Fruit fly (Drosophila melanogaster) whole organism, embryonic: ENCODE measurements around the gene PNKP.
A peak's percentile ranks its signal among the peaks of the same experiment; 100 is the strongest.

Experiments
- Bdp1 ChIP-seq: fragments of 200-800 bp; sonication (Bioruptor generic); optimal IDR thresholded peaks from 3 replicates; lab custom pipeline; 2016; ENCODE audit warnings: missing biosample characterization, missing genetic modification characterization
- CG10321 ChIP-seq: fragments of 200-800 bp; sonication (Bioruptor generic); IDR thresholded peaks from 2 replicates; pipeline ENCODE4 v1.3.6; 2022; ENCODE audit warnings: missing biosample characterization, missing genetic modification characterization
- CG10565 ChIP-seq: fragments of 200-800 bp; sonication (Bioruptor generic); optimal IDR thresholded peaks from 3 replicates; lab custom pipeline; 2016; ENCODE audit warnings: missing biosample characterization, mild to moderate bottlenecking, missing genetic modification characterization
- CG11247 ChIP-seq: fragments of 200-800 bp; sonication (Bioruptor generic); IDR thresholded peaks from 2 replicates; pipeline ENCODE4 v1.3.6; 2022; ENCODE audit warnings: missing biosample characterization, missing genetic modification characterization
- CG12219 ChIP-seq: fragments of 200-800 bp; sonication (Bioruptor generic); optimal IDR thresholded peaks from 3 replicates; lab custom pipeline; 2018; ENCODE audit warnings: missing biosample characterization, mild to moderate bottlenecking, missing genetic modification characterization
- CG12744 ChIP-seq: fragments of 200-800 bp; sonication (Bioruptor generic); optimal IDR thresholded peaks from 2 replicates; lab custom pipeline; 2016; ENCODE audit warnings: missing biosample characterization, missing genetic modification characterization
- CG30403 ChIP-seq: fragments of 200-800 bp; sonication (Bioruptor generic); optimal IDR thresholded peaks from 3 replicates; lab custom pipeline; 2016; ENCODE audit warnings: missing biosample characterization, missing genetic modification characterization
- CG32532 ChIP-seq: fragments of 200-800 bp; sonication (Bioruptor generic); IDR thresholded peaks from 2 replicates; pipeline ENCODE4 v1.3.6; 2022; ENCODE audit warnings: missing biosample characterization, missing genetic modification characterization
- CG3407 ChIP-seq: fragments of 200-800 bp; sonication (Bioruptor generic); optimal IDR thresholded peaks from 2 replicates; lab custom pipeline; 2018; ENCODE audit warnings: missing biosample characterization, mild to moderate bottlenecking, missing genetic modification characterization
- CG4328 ChIP-seq: fragments of 200-800 bp; sonication (Bioruptor generic); optimal IDR thresholded peaks from 3 replicates; lab custom pipeline; 2017; ENCODE audit warnings: missing biosample characterization, missing genetic modification reagents, missing genetic modification characterization
- CG43689 ChIP-seq: fragments of 200-800 bp; sonication (Bioruptor generic); IDR thresholded peaks from 2 replicates; pipeline ENCODE4 v1.3.6; 2022; ENCODE audit warnings: missing biosample characterization, missing genetic modification characterization
- CG5245 ChIP-seq: fragments of 200-800 bp; sonication (Bioruptor generic); optimal IDR thresholded peaks from 3 replicates; lab custom pipeline; 2016; ENCODE audit warnings: missing biosample characterization, missing genetic modification characterization
- CG8388 ChIP-seq: fragments of 200-800 bp; sonication (Bioruptor generic); optimal IDR thresholded peaks from 2 replicates; lab custom pipeline; 2019; ENCODE audit warnings: missing biosample characterization, mild to moderate bottlenecking, missing genetic modification characterization, moderate library complexity
- CG8924 ChIP-seq: fragments of 200-800 bp; optimal IDR thresholded peaks from 3 replicates; lab custom pipeline; 2019; ENCODE audit warnings: missing biosample characterization, mild to moderate bottlenecking, missing genetic modification characterization, moderate library complexity
- CHES-1-like ChIP-seq: fragments of 200-800 bp; sonication (Bioruptor generic); optimal IDR thresholded peaks from 2 replicates; lab custom pipeline; 2016; ENCODE audit warnings: missing biosample characterization, missing genetic modification characterization
- CkIIα-i1 ChIP-seq: fragments of 200-800 bp; sonication (Bioruptor generic); IDR thresholded peaks from 2 replicates; pipeline ENCODE4 v1.3.6; 2022; ENCODE audit warnings: missing biosample characterization, missing genetic modification characterization
- Dek ChIP-seq: fragments of 200-800 bp; sonication (Bioruptor generic); optimal IDR thresholded peaks from 3 replicates; lab custom pipeline; 2019; ENCODE audit warnings: missing biosample characterization, mild to moderate bottlenecking, missing genetic modification characterization, moderate library complexity
- Dp ChIP-seq: fragments of 200-800 bp; sonication (Bioruptor generic); optimal IDR thresholded peaks from 2 replicates; lab custom pipeline; 2018; ENCODE audit warnings: missing biosample characterization, mild to moderate bottlenecking, missing genetic modification characterization, moderate library complexity
- Drgx ChIP-seq: fragments of 200-800 bp; sonication (Bioruptor generic); IDR thresholded peaks from 2 replicates; pipeline ENCODE4 v1.3.6; 2022; ENCODE audit warnings: missing biosample characterization, missing genetic modification characterization
- Ets65A ChIP-seq: fragments of 200-800 bp; sonication (Bioruptor generic); peaks from one replicate; lab custom pipeline; 2016; ENCODE audit warnings: missing biosample characterization, missing genetic modification characterization
- Ets97D ChIP-seq: fragments of 200-800 bp; sonication (Bioruptor generic); optimal IDR thresholded peaks from 3 replicates; lab custom pipeline; 2016; ENCODE audit warnings: missing biosample characterization, missing genetic modification characterization
- GATAe ChIP-seq: fragments of 200-800 bp; sonication (Bioruptor generic); conservative IDR thresholded peaks from 2 replicates; pipeline ENCODE4 v1.3.6; 2022; ENCODE audit warnings: missing biosample characterization, missing genetic modification characterization
- H2.0 ChIP-seq: fragments of 200-800 bp; sonication (Bioruptor generic); IDR thresholded peaks from 2 replicates; pipeline ENCODE4 v1.3.6; 2022; ENCODE audit warnings: missing biosample characterization, missing genetic modification characterization
- Jarid2 ChIP-seq: fragments of 200-800 bp; sonication (Bioruptor generic); optimal IDR thresholded peaks from 3 replicates; lab custom pipeline; 2017; ENCODE audit warnings: mild to moderate bottlenecking, missing biosample characterization, missing genetic modification reagents, missing genetic modification characterization
- MESR4 ChIP-seq: fragments of 200-800 bp; sonication (Bioruptor generic); optimal IDR thresholded peaks from 2 replicates; lab custom pipeline; 2018; ENCODE audit warnings: missing biosample characterization, mild to moderate bottlenecking, missing genetic modification characterization, moderate library complexity
- Meics ChIP-seq: fragments of 200-800 bp; sonication (Bioruptor generic); optimal IDR thresholded peaks from 2 replicates; lab custom pipeline; 2017; ENCODE audit warnings: missing biosample characterization, mild to moderate bottlenecking, missing genetic modification characterization
- Opbp ChIP-seq: fragments of 200-800 bp; sonication (Bioruptor generic); IDR thresholded peaks from 3 replicates; pipeline ENCODE4 v1.3.6; 2022; ENCODE audit warnings: missing biosample characterization, missing genetic modification characterization; ENCODE audit not compliant: partially characterized antibody
- Pdp1 ChIP-seq, 2 experiments: fragments of 200-800 bp; sonication (Bioruptor generic); optimal IDR thresholded peaks; 3 replicates each; lab custom pipeline; 2016; ENCODE audit warnings: missing biosample characterization in 2 of 2, missing genetic modification characterization in 2 of 2, mild to moderate bottlenecking in 1 of 2, moderate library complexity in 1 of 2
- Rfx ChIP-seq: fragments of 200-800 bp; sonication (Bioruptor generic); IDR thresholded peaks from 2 replicates; pipeline ENCODE4 v1.3.6; 2022; ENCODE audit warnings: missing biosample characterization, missing genetic modification characterization
- Xbp1 ChIP-seq: fragments of 200-800 bp; sonication (Bioruptor generic); optimal IDR thresholded peaks from 3 replicates; lab custom pipeline; 2016; ENCODE audit warnings: missing biosample characterization, mild to moderate bottlenecking, missing genetic modification characterization
- chif ChIP-seq, 2 experiments: fragments of 200-800 bp; sonication (Bioruptor generic); optimal IDR thresholded peaks; 3 replicates each; lab custom pipeline; 2016; ENCODE audit warnings: missing biosample characterization in 2 of 2, missing genetic modification characterization in 2 of 2
- da ChIP-seq: fragments of 200-800 bp; sonication (Bioruptor generic); optimal IDR thresholded peaks from 2 replicates; lab custom pipeline; 2016; ENCODE audit warnings: missing biosample characterization, missing genetic modification characterization
- en ChIP-seq: fragments of 200-800 bp; sonication (Bioruptor generic); optimal IDR thresholded peaks from 2 replicates; lab custom pipeline; 2016; ENCODE audit warnings: missing biosample characterization, missing genetic modification characterization
- fd102C ChIP-seq: fragments of 200-800 bp; sonication (Bioruptor generic); optimal IDR thresholded peaks from 2 replicates; lab custom pipeline; 2018; ENCODE audit warnings: missing biosample characterization, mild to moderate bottlenecking, missing genetic modification characterization, moderate library complexity
- gem ChIP-seq: fragments of 200-800 bp; sonication (Bioruptor generic); optimal IDR thresholded peaks from 2 replicates; lab custom pipeline; 2019; ENCODE audit warnings: missing biosample characterization, mild to moderate bottlenecking, missing genetic modification characterization, moderate library complexity
- grau ChIP-seq: fragments of 200-800 bp; optimal IDR thresholded peaks from 3 replicates; lab custom pipeline; 2019; ENCODE audit warnings: missing biosample characterization, mild to moderate bottlenecking, missing genetic modification characterization, moderate library complexity
- her ChIP-seq: fragments of 200-800 bp; sonication (Bioruptor generic); optimal IDR thresholded peaks from 2 replicates; lab custom pipeline; 2016; ENCODE audit warnings: missing biosample characterization, missing genetic modification characterization
- lola ChIP-seq, 3 experiments: fragments of >200 bp in 2 of 3; fragments of 200-800 bp in 1 of 3; sonication (Bioruptor generic) in 1 of 3; optimal IDR thresholded peaks; 2 replicates each; lab custom pipeline; 2017 to 2019; ENCODE audit warnings: missing biosample characterization in 3 of 3, missing genetic modification characterization in 3 of 3, mild to moderate bottlenecking in 1 of 3, moderate library complexity in 1 of 3
- maf-S ChIP-seq: fragments of 200-800 bp; sonication (Bioruptor generic); optimal IDR thresholded peaks from 2 replicates; lab custom pipeline; 2016; ENCODE audit warnings: missing biosample characterization, missing genetic modification characterization
- peb ChIP-seq: fragments of 200-800 bp; sonication (Bioruptor generic); IDR thresholded peaks from 2 replicates; pipeline ENCODE4 v1.3.6; 2022; ENCODE audit warnings: missing biosample characterization, missing genetic modification characterization
- pho ChIP-seq: fragments of 200-800 bp; sonication (Bioruptor generic); optimal IDR thresholded peaks from 2 replicates; lab custom pipeline; 2016; ENCODE audit warnings: missing biosample characterization, missing genetic modification characterization
- psq ChIP-seq: fragments of 200-800 bp; sonication (Bioruptor generic); optimal IDR thresholded peaks from 2 replicates; lab custom pipeline; 2017; ENCODE audit warnings: missing biosample characterization, missing genetic modification characterization
- repo ChIP-seq: fragments of 200-800 bp; sonication (Bioruptor generic); optimal IDR thresholded peaks from 2 replicates; lab custom pipeline; 2016; ENCODE audit warnings: missing biosample characterization, missing genetic modification characterization
- rib ChIP-seq: fragments of 200-800 bp; sonication (Bioruptor generic); IDR thresholded peaks from 2 replicates; pipeline ENCODE4 v1.3.6; 2022; ENCODE audit warnings: missing biosample characterization, missing genetic modification characterization
- sd ChIP-seq: fragments of 200-800 bp; sonication (Bioruptor generic); optimal IDR thresholded peaks from 3 replicates; lab custom pipeline; 2018; ENCODE audit warnings: missing biosample characterization, mild to moderate bottlenecking, missing genetic modification characterization, moderate library complexity
- sug ChIP-seq: fragments of 200-800 bp; optimal IDR thresholded peaks from 2 replicates; lab custom pipeline; 2019; ENCODE audit warnings: missing biosample characterization, mild to moderate bottlenecking, missing genetic modification characterization, moderate library complexity
- tin ChIP-seq: fragments of 200-800 bp; sonication (Bioruptor generic); optimal IDR thresholded peaks from 3 replicates; lab custom pipeline; 2016; ENCODE audit warnings: missing biosample characterization, missing genetic modification characterization
- vvl ChIP-seq: fragments of 200-800 bp; sonication (Bioruptor generic); IDR thresholded peaks from 2 replicates; pipeline ENCODE4 v1.3.6; 2022; ENCODE audit warnings: missing biosample characterization, missing genetic modification characterization
- wdn ChIP-seq: fragments of 200-800 bp; sonication (Bioruptor generic); IDR thresholded peaks from 2 replicates; pipeline ENCODE4 v1.3.6; 2022; ENCODE audit warnings: missing biosample characterization, missing genetic modification characterization
- wek ChIP-seq: fragments of 200-800 bp; sonication (Bioruptor generic); optimal IDR thresholded peaks from 3 replicates; lab custom pipeline; 2018; ENCODE audit warnings: missing biosample characterization, mild to moderate bottlenecking, missing genetic modification characterization, moderate library complexity

The PNKP gene

DNA sequence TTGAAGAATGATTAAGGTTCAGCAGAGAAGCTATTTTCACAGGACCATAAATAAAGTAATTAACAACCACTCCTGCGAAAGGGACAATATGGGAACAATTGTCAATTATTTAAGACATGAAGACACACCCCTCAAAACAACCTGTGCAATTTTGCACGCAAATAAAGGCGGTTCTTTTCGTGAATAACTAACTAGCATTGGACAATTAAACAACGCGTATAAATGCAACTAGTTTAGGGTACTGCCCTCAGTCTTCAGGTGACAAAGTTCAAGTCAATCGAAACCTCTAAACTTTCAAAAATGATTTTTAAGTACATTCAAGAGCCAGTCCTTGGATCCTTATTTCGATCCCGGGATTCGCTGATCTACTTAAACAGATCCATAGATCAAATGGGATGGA, 21.9 kb downstream of the PNKP start, which contains the start of gene Or85a:
Or85a (plus strand) TSS at position 301 of the 400 bp plus-strand sequence.
- TF ChIP-seq Jarid2 (GFP tag; lab: Kevin White, UChicago) (no peak), CG43689 (GFP tag; lab: Robert Waterston, UW) (no peak), CG10565 (GFP tag; lab: Kevin White, UChicago) (no peak), fd102C (GFP tag; lab: Kevin White, UChicago) (no peak), Ets97D (no peak), pho (GFP tag; lab: Kevin White, UChicago) (no peak), GATAe (GFP tag; lab: Robert Waterston, UW) (no peak), gem (tag; lab: Kevin White, UChicago) (no peak), H2.0 (no peak), CG8388 (GFP tag; lab: Kevin White, UChicago) (no peak), wek (GFP tag; lab: Kevin White, UChicago) (no peak), tin (no peak), sug (tag; lab: Kevin White, UChicago) (no peak), CHES-1-like (GFP tag; lab: Kevin White, UChicago) (no peak), en (no peak)

DNA sequence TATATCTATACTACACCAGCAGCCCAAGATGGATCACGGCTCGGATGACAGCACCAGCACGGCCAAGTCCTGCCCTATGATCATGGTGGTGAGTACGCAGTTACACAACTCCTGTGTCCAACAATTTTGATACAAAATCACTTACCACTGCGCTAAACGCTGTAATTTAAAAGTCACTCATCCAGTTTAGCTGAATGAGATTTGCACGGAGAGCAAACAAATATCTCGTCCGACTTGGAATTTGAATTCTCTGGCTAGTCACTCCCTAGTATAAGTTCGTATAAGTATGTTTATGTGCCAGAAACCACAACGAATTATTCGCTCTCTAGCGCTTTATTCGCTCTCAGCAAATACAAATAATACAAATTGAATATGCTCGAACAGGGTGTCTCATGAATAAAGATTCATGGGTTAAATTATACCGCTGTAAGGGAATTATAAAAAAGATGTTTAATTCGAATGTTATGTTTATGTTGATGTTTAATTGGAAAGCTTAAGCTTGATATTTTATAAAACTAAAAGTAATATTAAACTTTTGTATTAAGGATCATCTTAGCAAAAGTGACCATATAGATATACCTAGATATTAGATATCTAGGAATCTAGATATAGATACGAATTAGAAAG, 25.5 kb downstream of the PNKP start:
- TF ChIP-seq lola (GFP tag; optimal IDR thresholded peaks at IDR 0.05; lab: Kevin White, UChicago) (no peak), da (GFP tag; lab: Kevin White, UChicago) (no peak), grau (peak; percentile 49), CG8924 (tag; lab: Kevin White, UChicago) (peak; percentile 25), her (GFP tag; lab: Kevin White, UChicago) (no peak), Dek (tag; lab: Kevin White, UChicago) (peak; percentile 33), CG12744 (GFP tag; lab: Kevin White, UChicago) (no peak), psq (no peak), CkIIα-i1 (GFP tag; lab: Robert Waterston, UW) (no peak), CG30403 (GFP tag; lab: Kevin White, UChicago) (peak; percentile 3), Xbp1 (no peak), CG4328 (GFP tag; lab: Kevin White, UChicago) (no peak), CG3407 (GFP tag; lab: Kevin White, UChicago) (no peak), Opbp (GFP tag; lab: Robert Waterston, UW) (0 out of 3 replicates have a peak, but pooled peaks have one; percentile 25), CG12219 (peak; percentile 14), CG32532 (peak; percentile 48; the same call in 1 of the 2 replicates), MESR4 (GFP tag; lab: Kevin White, UChicago) (no peak), Meics (GFP tag; lab: Kevin White, UChicago) (peak; percentile 35), CG5245 (GFP tag; lab: Kevin White, UChicago) (no peak), chif (GFP tag; optimal IDR thresholded peaks at IDR 0.05; lab: Kevin White, UChicago) (no peak), fd102C (GFP tag; lab: Kevin White, UChicago) (no peak), CG10321 (GFP tag; lab: Robert Waterston, UW) (no peak), rib (GFP tag; lab: Robert Waterston, UW) (no peak), wdn (GFP tag; lab: Robert Waterston, UW) (no peak), repo (GFP tag; lab: Kevin White, UChicago) (no peak), Ets65A (GFP tag; lab: Kevin White, UChicago) (no peak), Rfx (GFP tag; lab: Robert Waterston, UW) (peak; percentile 51; the same call in 1 of the 2 replicates), CG11247 (no peak), Pdp1 (GFP tag; optimal IDR thresholded peaks at IDR 0.05; lab: Kevin White, UChicago) (peak in 1 of 2 experiments; percentile 69), Bdp1 (no peak), vvl (peak; percentile 42; the same call in 1 of the 2 replicates), peb (GFP tag; lab: Robert Waterston, UW) (no peak), Dp (GFP tag; lab: Kevin White, UChicago) (no peak), sd (tag; lab: Kevin White, UChicago) (peak; percentile 41), maf-S (GFP tag; lab: Kevin White, UChicago) (no peak), Drgx (GFP tag; lab: Robert Waterston, UW) (peak; percentile 48)
